Fruit fly (Drosophila melanogaster) whole organism, wandering third instar larva: Measurements from ENCODE around the gene Ide.

Experiments used
- Abd-B ChIP-seq: fragments of >200 bp; optimal IDR thresholded peaks from 2 replicates; lab custom pipeline; 2017; ENCODE audit warnings: missing biosample characterization, missing genetic modification characterization
- CG32264 ChIP-seq: fragments of 200-800 bp; sonication (Bioruptor generic); optimal IDR thresholded peaks from 2 replicates; lab custom pipeline; 2016; ENCODE audit warnings: missing biosample characterization, missing genetic modification characterization
- CG9705 ChIP-seq: fragments of 200-800 bp; sonication (Bioruptor generic); optimal IDR thresholded peaks from 2 replicates; lab custom pipeline; 2018; ENCODE audit warnings: missing biosample characterization, mild to moderate bottlenecking, missing genetic modification characterization
- CrebA ChIP-seq: fragments of 200-800 bp; sonication (Bioruptor generic); optimal IDR thresholded peaks from 2 replicates; lab custom pipeline; 2016; ENCODE audit warnings: missing biosample characterization, mild to moderate bottlenecking, missing genetic modification characterization, borderline replicate concordance
- Dfd ChIP-seq: fragments of >200 bp; optimal IDR thresholded peaks from 2 replicates; lab custom pipeline; 2017; ENCODE audit warnings: missing biosample characterization, missing genetic modification characterization
- Dif ChIP-seq: fragments of 200-275, 200-300 bp; sonication (Bioruptor generic); optimal IDR thresholded peaks from 2 replicates; lab custom pipeline; 2018; ENCODE audit warnings: missing biosample characterization, missing genetic modification characterization; ENCODE audit not compliant: partially characterized antibody
- GATAd ChIP-seq: sonication (Bioruptor generic); optimal IDR thresholded peaks from 2 replicates; lab custom pipeline; 2016; ENCODE audit warnings: missing biosample characterization, missing genetic modification characterization
- HLH106 ChIP-seq: fragments of 200-800 bp; optimal IDR thresholded peaks from 3 replicates; lab custom pipeline; 2019; ENCODE audit warnings: missing biosample characterization, mild to moderate bottlenecking, missing genetic modification characterization, moderate library complexity
- Hnf4 ChIP-seq: fragments of 200-800 bp; sonication (Bioruptor generic); optimal IDR thresholded peaks from 2 replicates; lab custom pipeline; 2016; ENCODE audit warnings: missing biosample characterization, mild to moderate bottlenecking, missing genetic modification characterization
- Hr78 ChIP-seq: fragments of >200 bp; optimal IDR thresholded peaks from 2 replicates; lab custom pipeline; 2017; ENCODE audit warnings: missing biosample characterization, missing genetic modification characterization
- Hr83 ChIP-seq: fragments of 200-300 bp; sonication (Bioruptor generic); optimal IDR thresholded peaks from 2 replicates; lab custom pipeline; 2016; ENCODE audit warnings: missing biosample characterization, mild to moderate bottlenecking, missing genetic modification characterization, moderate library complexity; ENCODE audit not compliant: poor library complexity, severe bottlenecking
- Jra ChIP-seq: sonication (Bioruptor generic); optimal IDR thresholded peaks from 2 replicates; lab custom pipeline; 2016; ENCODE audit warnings: missing biosample characterization, missing genetic modification characterization
- Mio ChIP-seq: sonication (Bioruptor generic); optimal IDR thresholded peaks from 2 replicates; lab custom pipeline; 2016; ENCODE audit warnings: missing biosample characterization, missing genetic modification characterization
- Myc ChIP-seq: fragments of >200 bp; optimal IDR thresholded peaks from 2 replicates; lab custom pipeline; 2017
- N ChIP-seq: fragments of >200 bp; optimal IDR thresholded peaks from 2 replicates; lab custom pipeline; 2018; ENCODE audit warnings: missing biosample characterization, missing external identifiers, missing genetic modification characterization
- OdsH ChIP-seq: fragments of 200-800 bp; sonication (Bioruptor generic); optimal IDR thresholded peaks from 2 replicates; lab custom pipeline; 2016; ENCODE audit warnings: missing biosample characterization, mild to moderate bottlenecking, missing genetic modification characterization
- Rel ChIP-seq, 2 experiments: fragments of 200-800 bp; sonication (Bioruptor generic) in 1 of 2; optimal IDR thresholded peaks; 2 replicates in 1 of 2; 3 replicates in 1 of 2; lab custom pipeline; 2016 to 2019; ENCODE audit warnings: mild to moderate bottlenecking in 2 of 2, missing biosample characterization in 2 of 2, missing genetic modification characterization in 2 of 2, moderate library complexity in 1 of 2
- Sp1 ChIP-seq: fragments of 200-800 bp; sonication (Bioruptor generic); optimal IDR thresholded peaks from 3 replicates; lab custom pipeline; 2019; ENCODE audit warnings: missing biosample characterization, mild to moderate bottlenecking, missing genetic modification characterization, moderate library complexity
- Vsx2 ChIP-seq: fragments of 200-300, 225-300 bp; sonication (Bioruptor generic); optimal IDR thresholded peaks from 2 replicates; lab custom pipeline; 2018; ENCODE audit warnings: missing biosample characterization, missing genetic modification characterization; ENCODE audit not compliant: partially characterized antibody
- br ChIP-seq: fragments of 200-800 bp; sonication (Bioruptor generic); optimal IDR thresholded peaks from 2 replicates; lab custom pipeline; 2016; ENCODE audit warnings: missing biosample characterization, missing genetic modification characterization
- brk ChIP-seq: fragments of 200-800 bp; sonication (Bioruptor generic); optimal IDR thresholded peaks from 2 replicates; lab custom pipeline; 2016; ENCODE audit warnings: missing biosample characterization, mild to moderate bottlenecking, missing genetic modification characterization
- dl ChIP-seq, 2 experiments: fragments of 175-275, 200-275 bp in 1 of 2; fragments of 200-275 bp in 1 of 2; sonication (Bioruptor generic); optimal IDR thresholded peaks; lab custom pipeline; 2018; ENCODE audit warnings: mild to moderate bottlenecking in 2 of 2, missing biosample characterization in 2 of 2, missing genetic modification characterization in 2 of 2, moderate library complexity in 2 of 2; ENCODE audit not compliant: partially characterized antibody in 2 of 2, insufficient read depth in 1 of 2
- dmrt93B ChIP-seq: fragments of 200-800 bp; sonication (Bioruptor generic); optimal IDR thresholded peaks from 2 replicates; lab custom pipeline; 2018; ENCODE audit warnings: missing biosample characterization, mild to moderate bottlenecking, missing genetic modification characterization
- dsf ChIP-seq: sonication (Bioruptor generic); optimal IDR thresholded peaks from 2 replicates; lab custom pipeline; 2016; ENCODE audit warnings: missing biosample characterization, missing genetic modification characterization, borderline replicate concordance
- ey ChIP-seq: fragments of 200-800 bp; sonication (Bioruptor generic); optimal IDR thresholded peaks from 2 replicates; lab custom pipeline; 2016; ENCODE audit warnings: missing biosample characterization, missing genetic modification characterization
- foxo ChIP-seq, 2 experiments: fragments of 200-800 bp; sonication (Bioruptor generic); optimal IDR thresholded peaks; 2 replicates in 1 of 2; 3 replicates in 1 of 2; lab custom pipeline; 2016 to 2017; ENCODE audit warnings: missing biosample characterization in 2 of 2, missing genetic modification characterization in 2 of 2
- fru ChIP-seq: fragments of 200-800 bp; sonication (Bioruptor generic); optimal IDR thresholded peaks from 3 replicates; lab custom pipeline; 2016; ENCODE audit warnings: missing biosample characterization, mild to moderate bottlenecking, missing genetic modification characterization
- h ChIP-seq: fragments of 200-800 bp; sonication (Bioruptor generic); optimal IDR thresholded peaks from 3 replicates; lab custom pipeline; 2016; ENCODE audit warnings: missing biosample characterization, mild to moderate bottlenecking, missing genetic modification characterization
- jim ChIP-seq: fragments of 175-275, 200-325 bp; sonication (Bioruptor generic); optimal IDR thresholded peaks from 2 replicates; lab custom pipeline; 2016; ENCODE audit warnings: missing biosample characterization, mild to moderate bottlenecking, missing genetic modification characterization
- lola ChIP-seq: fragments of >200 bp; optimal IDR thresholded peaks from 2 replicates; lab custom pipeline; 2017; ENCODE audit warnings: missing biosample characterization, missing genetic modification characterization
- pan ChIP-seq: fragments of >200 bp; optimal IDR thresholded peaks from 2 replicates; lab custom pipeline; 2017
- psq ChIP-seq: fragments of 200-800 bp; sonication (Bioruptor generic); optimal IDR thresholded peaks from 3 replicates; lab custom pipeline; 2017; ENCODE audit warnings: missing biosample characterization, mild to moderate bottlenecking, missing genetic modification characterization, moderate library complexity
- rgr ChIP-seq: fragments of 200-800 bp; sonication (Bioruptor generic); optimal IDR thresholded peaks from 3 replicates; lab custom pipeline; 2016; ENCODE audit warnings: missing biosample characterization, mild to moderate bottlenecking, missing genetic modification characterization
- sage ChIP-seq: fragments of 200-800 bp; sonication (Bioruptor generic); optimal IDR thresholded peaks from 2 replicates; lab custom pipeline; 2016; ENCODE audit warnings: missing biosample characterization, mild to moderate bottlenecking, missing genetic modification characterization
- sv ChIP-seq: fragments of 200-800 bp; sonication (Bioruptor generic); optimal IDR thresholded peaks from 3 replicates; lab custom pipeline; 2016; ENCODE audit warnings: missing biosample characterization, missing genetic modification characterization
- tai ChIP-seq: sonication (Bioruptor generic); optimal IDR thresholded peaks from 2 replicates; lab custom pipeline; 2016; ENCODE audit warnings: missing biosample characterization, missing genetic modification characterization
- usp ChIP-seq: fragments of >200 bp; optimal IDR thresholded peaks from 2 replicates; lab custom pipeline; 2017; ENCODE audit warnings: missing biosample characterization, missing genetic modification characterization
- woc ChIP-seq: sonication (Bioruptor generic); optimal IDR thresholded peaks from 2 replicates; lab custom pipeline; 2016; ENCODE audit warnings: missing biosample characterization, mild to moderate bottlenecking, missing genetic modification characterization

Gene Ide

DNA sequence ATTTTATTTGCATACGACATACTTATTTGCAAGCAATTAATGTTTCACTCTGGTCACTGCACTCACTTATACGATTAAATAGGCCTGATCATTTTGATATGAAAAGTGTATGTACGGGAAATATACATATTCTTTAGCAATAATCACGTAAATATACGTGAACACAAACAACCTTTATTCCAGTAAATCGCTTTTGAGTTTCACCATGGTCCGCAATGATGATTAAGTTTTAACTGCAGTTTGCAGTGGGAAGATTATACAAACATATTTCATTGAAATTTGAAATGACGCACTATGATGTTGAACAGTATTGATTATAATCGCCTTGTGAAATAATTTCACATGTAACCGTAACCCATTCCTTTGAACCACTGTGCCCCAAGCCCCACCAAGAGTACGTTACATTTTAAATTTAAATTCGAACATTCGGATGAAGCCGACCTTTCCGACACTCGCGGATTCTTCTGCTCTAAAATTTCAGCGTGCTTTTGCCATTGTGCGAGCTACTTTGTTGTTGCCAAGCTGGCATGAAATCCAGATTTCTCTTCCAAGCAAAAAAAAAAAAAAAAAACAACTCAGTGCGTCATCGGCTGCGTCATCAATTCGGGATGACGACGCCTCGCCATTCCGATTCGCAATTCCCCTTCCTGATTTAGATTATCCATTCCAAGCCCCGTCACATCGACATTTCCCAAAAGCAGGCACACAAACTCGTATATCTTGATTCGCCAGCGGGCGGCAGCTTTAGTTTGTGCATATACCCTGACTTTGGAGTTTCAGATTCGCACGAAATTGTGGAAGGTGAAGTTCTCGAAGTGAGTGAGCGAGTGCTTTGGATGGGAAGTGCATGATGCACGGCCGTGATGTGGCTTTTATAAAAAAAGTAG lies 28.0 kb upstream of the Ide start:
- peak in 1 of 2 experiments; percentile 39 for TF ChIP-seq foxo (GFP tag; optimal IDR thresholded peaks at IDR 0.05; lab: Kevin White, UChicago)
- TF ChIP-seq woc (GFP tag; lab: Kevin White, UChicago), result peak; percentile 52
- no peak for TF ChIP-seq CG32264 (GFP tag; lab: Kevin White, UChicago)
- no peak for TF ChIP-seq br (GFP tag; lab: Kevin White, UChicago)
- TF ChIP-seq Vsx2, result peak; percentile 57
- TF ChIP-seq psq (GFP tag; lab: Kevin White, UChicago), result peak; percentile 59
- no peak for TF ChIP-seq usp
- TF ChIP-seq HLH106 (tag; lab: Kevin White, UChicago), result peak; percentile 70
- TF ChIP-seq rgr (GFP tag; lab: Kevin White, UChicago), result peak; percentile 20
- no peak for TF ChIP-seq pan
- TF ChIP-seq dmrt93B (GFP tag; lab: Kevin White, UChicago), result peak; percentile 69
- peak; percentile 50 for TF ChIP-seq h (GFP tag; lab: Kevin White, UChicago)
- peak; percentile 2 for TF ChIP-seq OdsH
- TF ChIP-seq jim (GFP tag; lab: Kevin White, UChicago), result no peak
- TF ChIP-seq CrebA (GFP tag; lab: Kevin White, UChicago), result peak; percentile 35
- peak; percentile 70 for TF ChIP-seq Sp1 (GFP tag; lab: Kevin White, UChicago)
- peak; percentile 12 for TF ChIP-seq ey (GFP tag; lab: Kevin White, UChicago)
- peak; percentile 9 for TF ChIP-seq Hr83 (GFP tag; lab: Kevin White, UChicago)
- peak; percentile 27 for TF ChIP-seq Dif (GFP tag; lab: Kevin White, UChicago)
- TF ChIP-seq fru (GFP tag; lab: Kevin White, UChicago), result peak; percentile 55
- no peak for TF ChIP-seq Hr78 (GFP tag; lab: Kevin White, UChicago)
- no peak for TF ChIP-seq N (GFP tag; lab: Kevin White, UChicago)
- no peak for TF ChIP-seq Dfd (GFP tag; lab: Kevin White, UChicago)
- peak; percentile 54 for TF ChIP-seq CG9705 (GFP tag; lab: Kevin White, UChicago)
- no peak for TF ChIP-seq sv (GFP tag; lab: Kevin White, UChicago)
- no peak for TF ChIP-seq Rel (GFP tag; optimal IDR thresholded peaks at IDR 0.05; lab: Kevin White, UChicago)
- peak; percentile 16 for TF ChIP-seq Rel (tag; optimal IDR thresholded peaks at IDR 0.05; lab: Kevin White, UChicago)
- TF ChIP-seq Jra (GFP tag; lab: Kevin White, UChicago), result peak; percentile 60
- no peak for TF ChIP-seq tai

DNA sequence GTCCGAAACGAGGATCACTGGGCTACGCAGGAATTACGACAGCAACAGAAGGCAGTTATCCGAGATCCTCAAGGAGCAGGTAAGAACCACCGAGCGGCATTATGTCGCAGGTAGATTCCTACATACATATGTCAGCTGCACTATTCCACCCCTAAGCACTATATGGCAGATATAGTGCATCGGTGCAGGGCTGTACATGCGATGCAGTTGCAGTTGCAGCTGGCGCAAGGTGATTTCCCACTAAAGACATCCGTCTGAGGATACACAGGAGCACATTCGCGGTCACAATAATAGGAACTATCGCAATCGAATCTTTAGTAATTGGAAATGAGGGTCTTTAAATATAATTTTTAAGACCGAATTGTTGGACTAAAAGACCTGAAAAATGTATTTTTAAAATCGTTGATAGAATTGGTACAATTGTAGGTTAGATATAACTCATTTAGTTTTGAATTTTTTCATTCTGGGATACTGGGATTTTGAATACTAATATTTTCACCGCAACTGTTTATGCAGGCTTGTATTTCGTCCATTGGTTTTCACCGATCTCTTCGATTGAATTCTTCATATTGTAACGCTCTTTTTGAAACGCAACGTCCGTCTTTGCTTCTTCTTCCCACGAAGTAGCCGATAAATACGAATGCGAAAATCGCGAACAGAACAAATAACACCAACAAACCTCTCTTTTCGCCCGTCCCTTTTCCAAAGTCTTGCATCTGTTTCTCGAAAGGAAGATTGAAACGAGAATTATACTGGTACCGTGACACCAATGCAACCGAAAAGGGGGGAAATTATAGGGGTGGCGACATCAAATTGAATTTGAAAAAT lies 27.2 kb upstream of the Ide start:
- TF ChIP-seq brk (GFP tag; lab: Kevin White, UChicago) (peak; percentile 49), pan (no peak), woc (GFP tag; lab: Kevin White, UChicago) (peak; percentile 44), psq (GFP tag; lab: Kevin White, UChicago) (peak; percentile 93), CG9705 (GFP tag; lab: Kevin White, UChicago) (peak; percentile 40), tai (peak; percentile 19), Sp1 (GFP tag; lab: Kevin White, UChicago) (peak; percentile 79), lola (no peak), Vsx2 (no peak), Abd-B (GFP tag; lab: Kevin White, UChicago) (no peak), N (GFP tag; lab: Kevin White, UChicago) (no peak), h (GFP tag; lab: Kevin White, UChicago) (peak; percentile 75), rgr (GFP tag; lab: Kevin White, UChicago) (peak; percentile 51), CrebA (GFP tag; lab: Kevin White, UChicago) (no peak), Mio (GFP tag; lab: Kevin White, UChicago) (no peak), br (GFP tag; lab: Kevin White, UChicago) (peak; percentile 66), dmrt93B (GFP tag; lab: Kevin White, UChicago) (peak; percentile 22), Dif (GFP tag; lab: Kevin White, UChicago) (peak; percentile 9), foxo (GFP tag; optimal IDR thresholded peaks at IDR 0.05; lab: Kevin White, UChicago) (peak in 1 of 2 experiments; percentile 61), Rel (GFP tag; optimal IDR thresholded peaks at IDR 0.05; lab: Kevin White, UChicago) (peak; percentile 58), Rel (tag; optimal IDR thresholded peaks at IDR 0.05; lab: Kevin White, UChicago) (peak; percentile 50), Hnf4 (peak; percentile 52), OdsH (peak; percentile 68), dsf (no peak), Hr78 (GFP tag; lab: Kevin White, UChicago) (no peak), ey (GFP tag; lab: Kevin White, UChicago) (peak; percentile 71), dl (GFP tag; optimal IDR thresholded peaks at IDR 0.05; lab: Kevin White, UChicago; ENCODE audit: insufficient read depth in 1 of 2, partially characterized antibody in 2 of 2) (no peak), fru (GFP tag; lab: Kevin White, UChicago) (peak; percentile 60), sv (GFP tag; lab: Kevin White, UChicago) (no peak), GATAd (GFP tag; lab: Kevin White, UChicago) (no peak), CG32264 (GFP tag; lab: Kevin White, UChicago) (peak; percentile 54), jim (GFP tag; lab: Kevin White, UChicago) (no peak), Hr83 (GFP tag; lab: Kevin White, UChicago) (no peak), sage (no peak), usp (no peak), HLH106 (tag; lab: Kevin White, UChicago) (peak; percentile 78), Myc (lab: Kevin White, UChicago) (no peak), Jra (GFP tag; lab: Kevin White, UChicago) (peak; percentile 55), Dfd (GFP tag; lab: Kevin White, UChicago) (no peak)
